Worm (Caenorhabditis elegans) whole organism, L1 larva: Measurements from ENCODE around the gene timm-17B.2.
"Not testable (repeated sequence)": the region's sequence is repeated elsewhere in the genome, so short reads cannot be mapped to it uniquely, and the experiment has no call there.

ENCODE experiments used
- C34B4.2 ChIP-seq: sonication (generic microtip); optimal IDR thresholded peaks from 2 replicates; lab custom pipeline; 2017; ENCODE audit warnings: mild to moderate bottlenecking, missing genetic modification characterization, missing compliant biosample characterization
- aly-2 ChIP-seq: fragments of 150-350 bp; optimal IDR thresholded peaks from 2 replicates; lab custom pipeline; 2014; ENCODE audit warnings: missing biosample characterization, missing genetic modification characterization
- ama-1 ChIP-seq: fragments of 150-350 bp; optimal IDR thresholded peaks from 2 replicates; lab custom pipeline; 2014
- blmp-1 ChIP-seq: fragments of 150-350 bp; optimal IDR thresholded peaks from 2 replicates; lab custom pipeline; 2014; ENCODE audit warnings: missing biosample characterization, missing genetic modification characterization
- ceh-63 ChIP-seq: fragments of 200-800 bp; sonication (Bioruptor generic); optimal IDR thresholded peaks from 2 replicates; lab custom pipeline; 2018; ENCODE audit warnings: mild to moderate bottlenecking, missing genetic modification characterization, missing compliant biosample characterization
- ceh-82 ChIP-seq, 3 experiments: fragments of 150-350 bp in 1 of 3; sonication (generic microtip) in 2 of 3; optimal IDR thresholded peaks; 2 replicates each; lab custom pipeline; 2014 to 2017; ENCODE audit warnings: missing biosample characterization in 3 of 3, missing genetic modification characterization in 3 of 3
- dpl-1 ChIP-seq, 3 experiments: fragments of 150-350 bp in 2 of 3; sonication (generic microtip) in 1 of 3; optimal IDR thresholded peaks; 2 replicates each; lab custom pipeline; 2014 to 2017; ENCODE audit warnings: missing biosample characterization in 3 of 3, missing genetic modification characterization in 3 of 3, missing genetic modification reagents in 3 of 3
- efl-1 ChIP-seq, 4 experiments: fragments of 150-350 bp; optimal IDR thresholded peaks in 3 of 4; peaks in 1 of 4; 1 replicate in 1 of 4; 2 replicates in 3 of 4; lab custom pipeline; 2014; ENCODE audit warnings: missing biosample characterization in 2 of 4, missing genetic modification characterization in 2 of 4, missing genetic modification reagents in 2 of 4
- egl-13 ChIP-seq: sonication (generic microtip); optimal IDR thresholded peaks from 2 replicates; lab custom pipeline; 2016; ENCODE audit warnings: missing genotype, missing genetic modification reagents, missing genetic modification characterization, missing compliant biosample characterization
- fkh-4 ChIP-seq: sonication (generic microtip); optimal IDR thresholded peaks from 2 replicates; lab custom pipeline; 2016; ENCODE audit warnings: missing compliant biosample characterization, missing genetic modification characterization, borderline replicate concordance
- hpl-2 ChIP-seq: fragments of 150-350 bp; optimal IDR thresholded peaks from 2 replicates; lab custom pipeline; 2014; ENCODE audit warnings: missing biosample characterization, missing genetic modification reagents, missing genetic modification characterization
- isw-1 ChIP-seq: fragments of 200-800 bp; sonication (Bioruptor generic); IDR thresholded peaks from 2 replicates; pipeline ENCODE4 v1.3.6; 2022; ENCODE audit warnings: missing genetic modification characterization, missing compliant biosample characterization
- lin-14 ChIP-seq: fragments of 200-800 bp; sonication (Bioruptor generic); optimal IDR thresholded peaks from 2 replicates; lab custom pipeline; 2018; ENCODE audit warnings: mild to moderate bottlenecking, missing genetic modification characterization, moderate library complexity, missing compliant biosample characterization
- lin-15B ChIP-seq: fragments of 150-350 bp; sonication (generic microtip); optimal IDR thresholded peaks from 3 replicates; lab custom pipeline; 2014; ENCODE audit warnings: missing biosample characterization, missing genetic modification characterization
- lin-35 ChIP-seq, 2 experiments: fragments of 150-350 bp; optimal IDR thresholded peaks; 2 replicates each; lab custom pipeline; 2014; ENCODE audit warnings: missing biosample characterization in 2 of 2, missing genetic modification characterization in 2 of 2, missing genetic modification reagents in 2 of 2
- lin-39 ChIP-seq: fragments of 150-350 bp; optimal IDR thresholded peaks from 2 replicates; lab custom pipeline; 2014; ENCODE audit warnings: missing biosample characterization, missing genetic modification reagents, missing genetic modification characterization
- lir-3 ChIP-seq: sonication (generic microtip); optimal IDR thresholded peaks from 2 replicates; lab custom pipeline; 2016; ENCODE audit warnings: mild to moderate bottlenecking, missing genetic modification characterization, moderate library complexity, missing compliant biosample characterization; ENCODE audit not compliant: poor library complexity
- lsy-2 ChIP-seq, 2 experiments: fragments of 150-350 bp; optimal IDR thresholded peaks; 2 replicates each; lab custom pipeline; 2014; ENCODE audit warnings: missing biosample characterization in 2 of 2, missing genetic modification characterization in 2 of 2
- mep-1 ChIP-seq: fragments of 150-350 bp; optimal IDR thresholded peaks from 2 replicates; lab custom pipeline; 2014; ENCODE audit warnings: missing biosample characterization, missing genetic modification characterization
- nhr-11 ChIP-seq: fragments of 150-350 bp; optimal IDR thresholded peaks from 2 replicates; lab custom pipeline; 2014; ENCODE audit warnings: missing biosample characterization, missing genetic modification characterization
- nhr-47 ChIP-seq: sonication (generic microtip); optimal IDR thresholded peaks from 2 replicates; lab custom pipeline; 2016; ENCODE audit warnings: mild to moderate bottlenecking, missing genetic modification characterization, moderate library complexity, missing compliant biosample characterization
- nhr-76 ChIP-seq: sonication (generic microtip); optimal IDR thresholded peaks from 2 replicates; lab custom pipeline; 2017; ENCODE audit warnings: missing biosample characterization, missing genetic modification characterization
- pqm-1 ChIP-seq: sonication (generic microtip); optimal IDR thresholded peaks from 3 replicates; lab custom pipeline; 2017; ENCODE audit warnings: missing biosample characterization, missing genetic modification characterization
- snpc-4 ChIP-seq: fragments of 150-350 bp; optimal IDR thresholded peaks from 2 replicates; lab custom pipeline; 2014; ENCODE audit warnings: missing biosample characterization, missing genetic modification characterization
- snu-23 ChIP-seq: sonication (generic microtip); optimal IDR thresholded peaks from 2 replicates; lab custom pipeline; 2016; ENCODE audit warnings: missing genetic modification characterization, missing compliant biosample characterization
- swsn-7 ChIP-seq: sonication (generic microtip); optimal IDR thresholded peaks from 2 replicates; lab custom pipeline; 2016; ENCODE audit warnings: missing genetic modification characterization, missing compliant biosample characterization
- unc-130 ChIP-seq: fragments of 150-350 bp; optimal IDR thresholded peaks from 2 replicates; lab custom pipeline; 2017; ENCODE audit warnings: missing biosample characterization, missing genetic modification characterization, inconsistent platforms
- unc-30 ChIP-seq: sonication (generic microtip); optimal IDR thresholded peaks from 2 replicates; lab custom pipeline; 2017; ENCODE audit warnings: missing biosample characterization, missing genetic modification characterization
- unc-98 ChIP-seq: fragments of 200-800 bp; sonication (Bioruptor generic); IDR thresholded peaks from 2 replicates; pipeline ENCODE4 v1.3.6; 2022; ENCODE audit warnings: missing genetic modification characterization, missing compliant biosample characterization
- vab-15 ChIP-seq: sonication (generic microtip); optimal IDR thresholded peaks from 2 replicates; lab custom pipeline; 2017; ENCODE audit warnings: missing genotype, mild to moderate bottlenecking, missing genetic modification characterization, missing compliant biosample characterization
- xbp-1 ChIP-seq: sonication (generic microtip); optimal IDR thresholded peaks from 2 replicates; lab custom pipeline; 2016; ENCODE audit warnings: missing genetic modification characterization, missing compliant biosample characterization
- zip-4 ChIP-seq: fragments of 200-800 bp; sonication (Bioruptor generic); optimal IDR thresholded peaks from 2 replicates; lab custom pipeline; 2018; ENCODE audit warnings: mild to moderate bottlenecking, missing genetic modification characterization, moderate library complexity, missing compliant biosample characterization
- ztf-11 ChIP-seq, 2 experiments: sonication (generic microtip); optimal IDR thresholded peaks; 2 replicates each; lab custom pipeline; 2016 to 2017; ENCODE audit warnings: missing genetic modification characterization in 2 of 2, missing biosample characterization in 1 of 2, missing compliant biosample characterization in 1 of 2

The timm-17B.2 gene

DNA sequence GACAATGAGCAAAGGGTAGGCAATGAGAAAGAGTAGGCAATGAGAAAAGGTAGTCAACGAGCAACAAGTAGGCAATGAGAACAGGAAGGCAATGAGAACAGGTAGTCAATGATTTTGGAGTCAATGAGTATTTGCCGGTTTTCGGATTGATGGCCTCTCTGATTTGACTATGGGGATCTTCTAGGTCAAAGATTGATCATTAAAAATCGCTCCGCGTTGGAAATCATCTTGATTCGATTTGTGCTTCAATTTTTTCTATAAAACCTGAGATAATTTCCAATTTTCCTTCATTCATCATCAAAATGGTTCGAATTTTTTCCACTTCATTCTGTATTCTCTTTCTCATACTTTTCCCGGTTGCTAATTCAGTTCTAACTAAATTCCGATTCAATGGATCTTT lies 44.4 kb upstream of the timm-17B.2 start, which contains the start of gene F17E9.16:
F17E9.16 (plus strand) TSS at position 301 of the 400 bp plus-strand sequence.
- not testable (repeated sequence) for TF ChIP-seq blmp-1 (tag; lab: Kevin White, UChicago); ceh-63 (GFP tag; lab: Kevin White, UChicago); hpl-2 (GFP tag; lab: Kevin White, UChicago)

DNA sequence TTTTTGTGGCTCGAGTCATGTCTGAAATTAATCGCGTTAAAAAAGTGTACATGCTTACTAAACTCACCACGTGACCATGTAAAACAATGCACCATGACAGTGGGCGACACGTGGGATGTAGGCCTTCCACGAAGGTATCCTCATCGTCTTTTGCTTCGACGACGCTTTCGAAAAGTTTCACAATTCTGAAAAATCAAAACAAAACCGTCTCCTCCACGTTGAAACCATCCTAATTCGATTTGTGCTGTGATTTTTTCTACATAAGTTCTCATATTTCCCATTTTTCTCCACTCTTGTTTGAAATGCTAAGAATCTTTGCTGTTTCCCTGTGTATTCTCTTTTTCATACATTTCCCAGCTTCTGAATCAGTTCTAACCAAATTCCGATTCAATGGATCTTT lies 41.9 kb upstream of the timm-17B.2 start, which contains the start of gene F17E9.3:
F17E9.3 (plus strand) TSS at position 301 of the 400 bp plus-strand sequence.
- no peak for TF ChIP-seq vab-15 (tag; lab: Kevin White, UChicago)
- TF ChIP-seq isw-1, result no peak
- TF ChIP-seq unc-130, result no peak
- TF ChIP-seq lir-3, result no peak
- TF ChIP-seq ceh-82 (tag; optimal IDR thresholded peaks at IDR 0.05; lab: Kevin White, UChicago), result no peak
- no peak for TF ChIP-seq unc-30
- TF ChIP-seq lin-35 (GFP tag; optimal IDR thresholded peaks at IDR 0.05; lab: Kevin White, UChicago), result no peak
- TF ChIP-seq, all 84 proteins: peak for 0

DNA sequence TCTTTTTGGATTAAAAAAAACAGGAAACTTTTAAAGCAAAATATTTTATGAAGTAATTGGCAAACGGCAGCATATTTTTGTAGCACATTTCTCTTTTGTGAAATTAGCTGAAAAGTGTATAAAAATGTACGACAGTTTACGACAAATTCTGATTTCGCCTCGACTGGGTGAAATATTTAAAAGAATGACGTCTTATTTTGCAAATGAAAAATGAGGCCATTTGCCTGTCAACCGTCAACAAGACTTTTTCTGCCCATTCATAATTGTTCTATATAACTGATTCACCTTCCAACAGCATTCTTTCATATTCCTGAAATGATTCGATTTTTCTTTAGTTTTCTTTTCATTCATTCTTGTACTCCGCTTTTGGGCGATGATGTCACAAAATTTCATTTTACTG lies 40.9 kb upstream of the timm-17B.2 start, which contains the start of the genes F17E9.2 and col-116:
F17E9.2 (plus strand) TSS at position 301 of the 400 bp plus-strand sequence.
col-116 (plus strand) TSS at position 315 of the 400 bp plus-strand sequence.
- TF ChIP-seq efl-1 (optimal IDR thresholded peaks at IDR 0.05; lab: Kevin White, UChicago) (no peak), efl-1 (GFP tag; optimal IDR thresholded peaks at IDR 0.05 in 1 of 2; lab: Kevin White, UChicago) (peak in 1 of 2 experiments; percentile 60), aly-2 (tag; lab: Kevin White, UChicago) (no peak)

DNA sequence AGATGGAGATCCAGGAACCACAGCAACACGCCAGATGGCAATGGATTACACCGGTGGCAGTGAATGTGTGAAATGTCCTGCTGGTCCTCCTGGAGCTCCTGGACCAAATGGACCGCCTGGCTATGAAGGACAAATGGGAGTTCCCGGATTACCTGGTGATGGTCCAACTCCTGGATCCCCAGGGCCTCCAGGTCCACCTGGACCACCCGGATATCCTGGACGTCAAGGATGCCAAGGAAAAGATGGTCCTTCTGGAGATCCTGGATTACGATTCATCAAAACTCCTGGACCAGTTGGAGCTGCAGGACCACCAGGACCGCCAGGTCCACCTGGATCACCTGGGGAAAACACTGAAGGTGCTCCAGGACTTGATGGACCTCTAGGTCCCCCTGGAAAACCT lies 39.1 kb upstream of the timm-17B.2 start:
- TF ChIP-seq efl-1 (optimal IDR thresholded peaks at IDR 0.05; lab: Kevin White, UChicago), result no peak
- TF ChIP-seq efl-1 (GFP tag; optimal IDR thresholded peaks at IDR 0.05 in 1 of 2; lab: Kevin White, UChicago), result peak in 1 of 2 experiments; percentile 81
- no peak for TF ChIP-seq lin-15B (tag; lab: Kevin White, UChicago)
- TF ChIP-seq nhr-47 (tag; lab: Kevin White, UChicago), result no peak
- TF ChIP-seq C34B4.2 (tag; lab: Kevin White, UChicago), result no peak

DNA sequence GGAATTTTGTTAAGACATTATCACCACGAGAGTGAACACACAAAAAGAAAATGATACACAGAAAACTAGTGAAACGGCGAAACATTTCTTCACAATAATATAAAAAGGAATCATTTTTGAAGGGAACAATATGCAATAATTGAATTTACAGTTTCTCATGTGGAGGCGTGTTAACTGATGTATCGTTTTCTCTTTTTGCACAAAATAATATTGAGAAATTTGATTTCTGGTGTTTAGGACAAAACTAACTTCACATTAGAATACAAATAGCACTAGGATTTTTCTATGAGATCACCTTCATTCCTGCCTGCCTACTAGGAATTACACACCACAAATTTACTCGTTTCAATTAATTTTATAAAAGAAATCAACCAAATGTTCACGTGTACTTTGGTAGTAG lies 38.0 kb upstream of the timm-17B.2 start, which contains the start of gene D2096.13:
D2096.13 (minus strand) TSS at position 101 of the 400 bp plus-strand sequence.
- no peak for TF ChIP-seq fkh-4 (tag; lab: Kevin White, UChicago)

DNA sequence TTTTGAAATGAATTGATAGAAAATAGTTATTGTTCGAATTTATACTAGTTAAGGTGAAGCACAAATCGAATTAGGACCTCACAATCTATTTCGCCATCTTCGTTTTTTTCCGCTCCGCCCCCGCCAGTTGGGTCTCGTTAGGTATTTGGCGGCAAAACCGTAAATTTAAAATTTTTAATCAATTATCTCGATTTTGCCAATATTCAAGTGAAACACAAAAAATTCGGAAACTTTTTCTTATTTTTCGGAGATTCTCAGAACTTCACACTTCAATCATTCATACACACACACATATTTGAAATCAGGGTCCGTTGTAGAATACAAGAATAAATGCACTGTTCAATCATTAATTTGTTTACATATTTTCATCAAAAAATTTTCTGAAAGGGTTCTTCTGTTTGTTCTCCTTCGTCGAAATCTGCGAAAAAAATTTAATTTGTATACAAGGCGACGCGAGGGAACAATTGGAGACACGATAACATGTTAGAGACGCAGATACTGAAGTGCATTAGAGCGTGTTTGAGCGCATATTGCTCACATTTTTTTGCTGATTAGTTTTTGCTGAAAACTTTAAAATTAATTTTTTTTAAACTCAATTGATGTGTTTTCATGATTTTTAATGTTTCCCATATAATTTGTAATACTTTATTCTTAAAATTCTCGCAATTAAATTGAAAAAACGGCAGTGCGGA lies 36.6 kb upstream of the timm-17B.2 start, which contains the start of gene D2096.5:
D2096.5 (minus strand) TSS at position 51 of the 692 bp plus-strand sequence.
- TF ChIP-seq xbp-1 (tag; lab: Kevin White, UChicago) (peak; percentile 13), lin-39 (tag; lab: Kevin White, UChicago) (no peak), pqm-1 (tag; lab: Kevin White, UChicago) (no peak), nhr-11 (tag; lab: Kevin White, UChicago) (no peak), isw-1 (no peak), unc-98 (no peak), lir-3 (no peak), nhr-76 (tag; lab: Kevin White, UChicago) (no peak), snpc-4 (tag; lab: Kevin White, UChicago) (no peak), unc-30 (no peak), ztf-11 (tag; optimal IDR thresholded peaks at IDR 0.05; lab: Kevin White, UChicago) (no peak), swsn-7 (tag; lab: Kevin White, UChicago) (no peak), lin-35 (GFP tag; optimal IDR thresholded peaks at IDR 0.05; lab: Kevin White, UChicago) (peak in 1 of 2 experiments; percentile 47), mep-1 (no peak), efl-1 (optimal IDR thresholded peaks at IDR 0.05; lab: Kevin White, UChicago) (peak; percentile 37 to 52), efl-1 (GFP tag; optimal IDR thresholded peaks at IDR 0.05 in 1 of 2; lab: Kevin White, UChicago) (peak in 1 of 2 experiments; percentile 27), ama-1 (no peak), dpl-1 (GFP tag; optimal IDR thresholded peaks at IDR 0.05; lab: Kevin White, UChicago) (peak in 1 of 3 experiments; percentile 46), lin-14 (GFP tag; lab: Kevin White, UChicago) (peak; percentile 59), snu-23 (GFP tag; lab: Kevin White, UChicago) (peak; percentile 20), lsy-2 (tag; optimal IDR thresholded peaks at IDR 0.05; lab: Kevin White, UChicago) (no peak), egl-13 (tag; lab: Kevin White, UChicago) (peak; percentile 34), zip-4 (GFP tag; lab: Kevin White, UChicago) (no peak)
